Fruit fly (Drosophila melanogaster): ENCODE results near the gene Atg1.

Gene Atg1

DNA sequence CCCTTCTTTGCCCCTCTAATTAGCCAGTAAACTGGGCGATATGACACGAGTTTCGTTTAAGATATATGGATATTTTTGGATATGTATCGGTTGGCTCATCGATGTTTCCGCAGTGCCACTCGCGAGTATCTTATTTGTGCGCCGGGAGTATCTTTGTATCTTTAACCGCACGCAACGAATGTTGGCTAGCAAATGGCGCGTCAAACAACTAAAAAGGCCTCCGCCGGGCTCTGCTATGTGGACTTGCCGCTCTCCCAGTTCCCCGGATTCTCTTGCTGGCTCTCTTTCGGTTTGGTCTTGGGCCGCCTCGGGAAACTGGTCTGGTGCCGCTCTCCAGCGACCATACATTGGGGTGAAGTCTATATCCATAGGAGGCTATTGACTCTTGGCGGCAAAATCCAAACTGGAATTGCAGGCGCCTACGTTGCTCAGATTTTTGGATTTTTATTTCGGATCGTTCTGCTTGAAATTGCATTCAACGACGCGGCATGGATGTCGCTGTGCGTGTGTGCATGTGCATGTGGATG lies 27.5 kb upstream of the Atg1 start (continued):
- TF ChIP-seq CG7963 (GFP tag; IDR thresholded peaks at IDR 0.05; ENCODE audit: partially characterized antibody) (no peak), BtbVII (GFP tag; optimal IDR thresholded peaks at IDR 0.05) (peak; percentile 8), sd (tag; optimal IDR thresholded peaks at IDR 0.05) (peak; percentile 69), NK7.1 (GFP tag; optimal IDR thresholded peaks at IDR 0.05) (no peak), CG13123 (GFP tag; optimal IDR thresholded peaks at IDR 0.05) (no peak), CG9609 (GFP tag; optimal IDR thresholded peaks at IDR 0.05) (no peak), Mrtf (GFP tag; IDR thresholded peaks at IDR 0.05) (no peak), gce (GFP tag; IDR thresholded peaks at IDR 0.05) (no peak), oc (tag; optimal IDR thresholded peaks at IDR 0.05) (no peak), NC2β (GFP tag; optimal IDR thresholded peaks at IDR 0.05) (no peak), ara (GFP tag; IDR thresholded peaks at IDR 0.05) (no peak), vvl (GFP tag; IDR thresholded peaks at IDR 0.05) (peak; percentile 44; the same call in 1 of the 2 replicates), MTF-1 (GFP tag; optimal IDR thresholded peaks at IDR 0.05; ENCODE audit: borderline replicate concordance) (no peak), Gsc (GFP tag; IDR thresholded peaks at IDR 0.05) (no peak), aop (GFP tag; IDR thresholded peaks at IDR 0.05) (no peak), Poxn (GFP tag; IDR thresholded peaks at IDR 0.05) (no peak), CG13775 (GFP tag; optimal IDR thresholded peaks at IDR 0.05) (no peak), trem (tag; optimal IDR thresholded peaks at IDR 0.05) (no peak), Antp (GFP tag; optimal IDR thresholded peaks at IDR 0.05) (no peak), CG9817 (tag; optimal IDR thresholded peaks at IDR 0.05) (no peak), tin (GFP tag; optimal IDR thresholded peaks at IDR 0.05) (no peak), twi (tag; optimal IDR thresholded peaks at IDR 0.05) (no peak), CG10959 (GFP tag; IDR thresholded peaks at IDR 0.05) (no peak), seq (GFP tag; IDR thresholded peaks at IDR 0.05) (peak; percentile 36; the same call in 1 of the 2 replicates), CG17328 (GFP tag; IDR thresholded peaks at IDR 0.05) (no peak), inv (GFP tag; IDR thresholded peaks at IDR 0.05; ENCODE audit: partially characterized antibody) (no peak), CG8089 (GFP tag; optimal IDR thresholded peaks at IDR 0.05) (no peak), cas (GFP tag; IDR thresholded peaks at IDR 0.05) (no peak), Ets97D (GFP tag; optimal IDR thresholded peaks at IDR 0.05) (no peak), tx (GFP tag; optimal IDR thresholded peaks at IDR 0.05) (no peak), CG14014 (GFP tag; IDR thresholded peaks at IDR 0.05) (no peak; the same call in 1 of the 2 replicates), repo (GFP tag; optimal IDR thresholded peaks at IDR 0.05) (no peak), Max (GFP tag; optimal IDR thresholded peaks at IDR 0.05) (no peak), CG1024 (GFP tag; IDR thresholded peaks at IDR 0.05) (no peak), run (tag; optimal IDR thresholded peaks at IDR 0.05) (peak; percentile 23), hth (optimal IDR thresholded peaks at IDR 0.05) (no peak), CG18476 (GFP tag; optimal IDR thresholded peaks at IDR 0.05) (no peak), CG2202 (tag; optimal IDR thresholded peaks at IDR 0.05) (no peak), ase (GFP tag; IDR thresholded peaks at IDR 0.05) (no peak), CG2120 (GFP tag; optimal IDR thresholded peaks at IDR 0.05) (no peak), CG11695 (GFP tag; IDR thresholded peaks at IDR 0.05) (no peak), nerfin-2 (GFP tag; IDR thresholded peaks at IDR 0.05; ENCODE audit: partially characterized antibody) (no peak), HLH54F (GFP tag; optimal IDR thresholded peaks at IDR 0.05) (no peak), bcd (GFP tag; optimal IDR thresholded peaks at IDR 0.05) (no peak), Hmx (GFP tag; optimal IDR thresholded peaks at IDR 0.05) (no peak), Chrac-16 (GFP tag; optimal IDR thresholded peaks at IDR 0.05) (no peak), ham (GFP tag; IDR thresholded peaks at IDR 0.05) (no peak), CG3838 (GFP tag; optimal IDR thresholded peaks at IDR 0.05) (no peak), knrl (GFP tag; IDR thresholded peaks at IDR 0.05; ENCODE audit: partially characterized antibody) (no peak), cato (GFP tag; optimal IDR thresholded peaks at IDR 0.05; ENCODE audit: borderline replicate concordance) (no peak), mam (GFP tag; optimal IDR thresholded peaks at IDR 0.05) (no peak), sim (GFP tag; IDR thresholded peaks at IDR 0.05) (no peak; the same call in 1 of the 2 replicates), pzg (GFP tag; optimal IDR thresholded peaks at IDR 0.05) (no peak)

All from whole organism, embryonic.